In genomic region chrII:11632689-11633088, ce11 we compare ENCODE assay signal across 4 worm cellular contexts.
A peak's percentile ranks its signal among the peaks of the same experiment; 100 is the strongest.
TF ChIP-seq lines count a peak whose summit lies in the region.

No protein-coding gene starts in this region.

TF ChIP-seq in whole organism, L2 larva, 48 proteins besides CTCF, POLR2A, EP300 and RAD21 (continues in another document):
- TF ChIP-seq dmd-4 (tag; optimal IDR thresholded peaks at IDR 0.05; lab: Kevin White, UChicago) = no peak
- no peak for TF ChIP-seq ceh-16 (tag; optimal IDR thresholded peaks at IDR 0.05; lab: Kevin White, UChicago)
- TF ChIP-seq ztf-11 (tag; optimal IDR thresholded peaks at IDR 0.05; lab: Kevin White, UChicago) = no peak
- no peak for TF ChIP-seq nhr-237 (tag; optimal IDR thresholded peaks at IDR 0.05; lab: Kevin White, UChicago)
- TF ChIP-seq nhr-25 (tag; optimal IDR thresholded peaks at IDR 0.05; lab: Kevin White, UChicago) = peak; percentile 47
- no peak for TF ChIP-seq nhr-77 (tag; optimal IDR thresholded peaks at IDR 0.05; lab: Kevin White, UChicago)
- TF ChIP-seq elt-3 (tag; optimal IDR thresholded peaks at IDR 0.05; lab: Kevin White, UChicago) = no peak
- TF ChIP-seq lin-39 (tag; optimal IDR thresholded peaks at IDR 0.05; lab: Kevin White, UChicago) = no peak
- TF ChIP-seq crh-2 (tag; optimal IDR thresholded peaks at IDR 0.05; lab: Kevin White, UChicago) = peak; percentile 38
- TF ChIP-seq nhr-10 (tag; optimal IDR thresholded peaks at IDR 0.05; lab: Kevin White, UChicago) = no peak
- TF ChIP-seq ztf-4 (tag; optimal IDR thresholded peaks at IDR 0.05; lab: Kevin White, UChicago) = no peak
- no peak for TF ChIP-seq aly-2 (tag; optimal IDR thresholded peaks at IDR 0.05; lab: Kevin White, UChicago)
- TF ChIP-seq fos-1 (tag; optimal IDR thresholded peaks at IDR 0.05; lab: Kevin White, UChicago) = peak; percentile 50
- no peak for TF ChIP-seq ztf-1 (GFP tag; conservative IDR thresholded peaks at IDR 0.05; lab: Robert Waterston, UW)
- TF ChIP-seq blmp-1 (tag; optimal IDR thresholded peaks at IDR 0.05; lab: Kevin White, UChicago; ENCODE audit: insufficient read depth) = peak; percentile 44
- no peak for TF ChIP-seq gmeb-1 (tag; optimal IDR thresholded peaks at IDR 0.05; lab: Kevin White, UChicago)
- no peak for TF ChIP-seq alr-1 (tag; optimal IDR thresholded peaks at IDR 0.05; lab: Kevin White, UChicago)
- no peak for TF ChIP-seq unc-39 (tag; optimal IDR thresholded peaks at IDR 0.05; lab: Kevin White, UChicago)
- peak; percentile 43 for TF ChIP-seq nhr-21 (tag; optimal IDR thresholded peaks at IDR 0.05; lab: Kevin White, UChicago)
- peak; percentile 54 for TF ChIP-seq unc-55 (GFP tag; optimal IDR thresholded peaks at IDR 0.05; lab: Kevin White, UChicago)
- peak; percentile 41 for TF ChIP-seq egl-27 (tag; optimal IDR thresholded peaks at IDR 0.05; lab: Kevin White, UChicago)
- TF ChIP-seq sem-4 (tag; optimal IDR thresholded peaks at IDR 0.05; lab: Kevin White, UChicago) = no peak
- peak in 1 of 2 experiments; percentile 41 for TF ChIP-seq lsy-2 (tag; optimal IDR thresholded peaks at IDR 0.05; lab: Kevin White, UChicago)
- no peak for TF ChIP-seq skn-1 (tag; optimal IDR thresholded peaks at IDR 0.05; lab: Kevin White, UChicago)

TF ChIP-seq in whole organism, L4 larva, 104 proteins besides CTCF, POLR2A, EP300 and RAD21 (continues in another document):
- no peak for TF ChIP-seq nhr-76 (tag; optimal IDR thresholded peaks at IDR 0.05; lab: Kevin White, UChicago)
- TF ChIP-seq R02D3.7 (tag; optimal IDR thresholded peaks at IDR 0.05; lab: Kevin White, UChicago) = no peak
- TF ChIP-seq dmd-8 (GFP tag; IDR thresholded peaks at IDR 0.05; lab: Robert Waterston, UW) = no peak
- no peak for TF ChIP-seq daf-16 (GFP tag; optimal IDR thresholded peaks at IDR 0.05; lab: Kevin White, UChicago)
- TF ChIP-seq daf-16 (tag; optimal IDR thresholded peaks at IDR 0.05; lab: Kevin White, UChicago) = peak; percentile 40
- TF ChIP-seq snpc-4 (tag; optimal IDR thresholded peaks at IDR 0.05; lab: Kevin White, UChicago) = no peak
- TF ChIP-seq ceh-44 (GFP tag; IDR thresholded peaks at IDR 0.05; lab: Robert Waterston, UW) = no peak
- TF ChIP-seq ctbp-1 (GFP tag; IDR thresholded peaks at IDR 0.05; lab: Robert Waterston, UW) = 0 out of 2 replicates have a peak, but pooled peaks have one; percentile 42
- TF ChIP-seq pha-4 (GFP tag; IDR thresholded peaks at IDR 0.05; lab: Robert Waterston, UW) = no peak
- TF ChIP-seq pha-4 (tag; optimal IDR thresholded peaks at IDR 0.05; lab: Kevin White, UChicago) = no peak
- no peak for TF ChIP-seq skn-1 (tag; optimal IDR thresholded peaks at IDR 0.05; lab: Kevin White, UChicago)
- no peak for TF ChIP-seq madf-5 (GFP tag; IDR thresholded peaks at IDR 0.05; lab: Robert Waterston, UW)
- no peak for TF ChIP-seq ceh-82 (tag; optimal IDR thresholded peaks at IDR 0.05; lab: Kevin White, UChicago)
- TF ChIP-seq daf-12 (tag; optimal IDR thresholded peaks at IDR 0.05; lab: Kevin White, UChicago) = no peak
- peak; percentile 6 for TF ChIP-seq nhr-48 (tag; optimal IDR thresholded peaks at IDR 0.05; lab: Kevin White, UChicago)
- no peak for TF ChIP-seq ceh-32 (tag; optimal IDR thresholded peaks at IDR 0.05; lab: Kevin White, UChicago; ENCODE audit: poor library complexity)
- TF ChIP-seq nhr-41 (GFP tag; IDR thresholded peaks at IDR 0.05; lab: Robert Waterston, UW) = no peak
- no peak for TF ChIP-seq cey-2 (tag; optimal IDR thresholded peaks at IDR 0.05; lab: Kevin White, UChicago; ENCODE audit: borderline replicate concordance, insufficient read depth)
- TF ChIP-seq lin-38 (GFP tag; IDR thresholded peaks at IDR 0.05; lab: Robert Waterston, UW) = no peak
- peak; percentile 26; the same call in 1 of the 2 replicates for TF ChIP-seq set-16 (GFP tag; IDR thresholded peaks at IDR 0.05; lab: Robert Waterston, UW)
- peak; percentile 33 for TF ChIP-seq mes-2 (tag; optimal IDR thresholded peaks at IDR 0.05; lab: Kevin White, UChicago; ENCODE audit: poor library complexity, severe bottlenecking)
- TF ChIP-seq dve-1 (tag; optimal IDR thresholded peaks at IDR 0.05; lab: Kevin White, UChicago; ENCODE audit: insufficient read depth) = peak; percentile 50
- no peak for TF ChIP-seq snpc-1.2 (GFP tag; IDR thresholded peaks at IDR 0.05; lab: Robert Waterston, UW)
- TF ChIP-seq lin-29 (GFP tag; IDR thresholded peaks at IDR 0.05; lab: Robert Waterston, UW) = no peak

TF ChIP-seq in whole organism, late embryonic, 69 proteins besides CTCF, POLR2A, EP300 and RAD21 (continues in another document):
- TF ChIP-seq K02D7.2 (tag; optimal IDR thresholded peaks at IDR 0.05; lab: Kevin White, UChicago) = no peak
- no peak for TF ChIP-seq lim-6 (tag; optimal IDR thresholded peaks at IDR 0.05; lab: Kevin White, UChicago)
- TF ChIP-seq ceh-22 (tag; optimal IDR thresholded peaks at IDR 0.05; lab: Kevin White, UChicago) = no peak
- TF ChIP-seq unc-3 (GFP tag; conservative IDR thresholded peaks at IDR 0.05; lab: Robert Waterston, UW) = no peak
- TF ChIP-seq unc-3 (tag; optimal IDR thresholded peaks at IDR 0.05; lab: Kevin White, UChicago) = no peak
- TF ChIP-seq odd-2 (tag; optimal IDR thresholded peaks at IDR 0.05; lab: Kevin White, UChicago) = no peak
- peak; percentile 19 for TF ChIP-seq sdc-2 (tag; optimal IDR thresholded peaks at IDR 0.05; lab: Kevin White, UChicago)
- TF ChIP-seq ref-2 (tag; optimal IDR thresholded peaks at IDR 0.05; lab: Kevin White, UChicago) = peak; percentile 19
- TF ChIP-seq nfya-1 (tag; optimal IDR thresholded peaks at IDR 0.05; lab: Kevin White, UChicago) = peak; percentile 17
- no peak for TF ChIP-seq hlh-30 (tag; optimal IDR thresholded peaks at IDR 0.05; lab: Kevin White, UChicago; ENCODE audit: insufficient read depth)
- TF ChIP-seq ceh-18 (tag; optimal IDR thresholded peaks at IDR 0.05; lab: Kevin White, UChicago) = no peak
- no peak for TF ChIP-seq pag-3 (tag; optimal IDR thresholded peaks at IDR 0.05; lab: Kevin White, UChicago; ENCODE audit: borderline replicate concordance)
- TF ChIP-seq K09A11.1 (tag; optimal IDR thresholded peaks at IDR 0.05; lab: Kevin White, UChicago; ENCODE audit: insufficient read depth) = no peak
- peak; percentile 58 for TF ChIP-seq tbx-2 (tag; optimal IDR thresholded peaks at IDR 0.05; lab: Kevin White, UChicago)
- peak; percentile 27 for TF ChIP-seq ceh-31 (tag; optimal IDR thresholded peaks at IDR 0.05; lab: Kevin White, UChicago)
- no peak for TF ChIP-seq pha-4 (tag; optimal IDR thresholded peaks at IDR 0.05; lab: Kevin White, UChicago)
- TF ChIP-seq ceh-30 (tag; optimal IDR thresholded peaks at IDR 0.05; lab: Kevin White, UChicago) = no peak
- no peak for TF ChIP-seq hlh-15 (tag; optimal IDR thresholded peaks at IDR 0.05; lab: Kevin White, UChicago)
- TF ChIP-seq ceh-19 (GFP tag; optimal IDR thresholded peaks at IDR 0.05; lab: Kevin White, UChicago) = no peak
- TF ChIP-seq syd-9 (tag; optimal IDR thresholded peaks at IDR 0.05; lab: Kevin White, UChicago) = peak; percentile 26
- peak; percentile 27 for TF ChIP-seq hlh-6 (tag; optimal IDR thresholded peaks at IDR 0.05; lab: Kevin White, UChicago)
- no peak for TF ChIP-seq unc-42 (tag; optimal IDR thresholded peaks at IDR 0.05; lab: Kevin White, UChicago)
- no peak for TF ChIP-seq fkh-10 (GFP tag; optimal IDR thresholded peaks at IDR 0.05; lab: Kevin White, UChicago)
- TF ChIP-seq pqm-1 (tag; optimal IDR thresholded peaks at IDR 0.05; lab: Kevin White, UChicago) = no peak
- peak; percentile 3 for TF ChIP-seq elt-2 (tag; optimal IDR thresholded peaks at IDR 0.05; lab: Kevin White, UChicago)
- no peak for TF ChIP-seq elt-4 (tag; optimal IDR thresholded peaks at IDR 0.05; lab: Kevin White, UChicago)

TF ChIP-seq in whole organism, mixed stage, embryonic, 35 proteins besides CTCF, POLR2A, EP300 and RAD21:
- TF ChIP-seq nhr-28 (tag; optimal IDR thresholded peaks at IDR 0.05; lab: Kevin White, UChicago) = no peak
- TF ChIP-seq sem-2 (GFP tag; optimal IDR thresholded peaks at IDR 0.05; lab: Kevin White, UChicago) = no peak
- no peak for TF ChIP-seq ceh-83 (GFP tag; optimal IDR thresholded peaks at IDR 0.05; lab: Kevin White, UChicago)
- TF ChIP-seq hlh-1 (tag; optimal IDR thresholded peaks at IDR 0.05; lab: Kevin White, UChicago) = peak; percentile 12
- no peak for TF ChIP-seq flh-1 (GFP tag; optimal IDR thresholded peaks at IDR 0.05; lab: Kevin White, UChicago)
- TF ChIP-seq ces-1 (GFP tag; optimal IDR thresholded peaks at IDR 0.05; lab: Kevin White, UChicago) = no peak
- no peak for TF ChIP-seq zip-8 (tag; optimal IDR thresholded peaks at IDR 0.05; lab: Kevin White, UChicago)
- TF ChIP-seq mls-2 (tag; optimal IDR thresholded peaks at IDR 0.05; lab: Kevin White, UChicago) = no peak
- TF ChIP-seq sptf-1 (tag; optimal IDR thresholded peaks at IDR 0.05; lab: Kevin White, UChicago) = no peak
- TF ChIP-seq bed-3 (GFP tag; optimal IDR thresholded peaks at IDR 0.05; lab: Kevin White, UChicago) = no peak
- TF ChIP-seq ham-2 (GFP tag; optimal IDR thresholded peaks at IDR 0.05; lab: Kevin White, UChicago) = no peak
- TF ChIP-seq pha-4 (tag; optimal IDR thresholded peaks at IDR 0.05; lab: Kevin White, UChicago) = peak; percentile 44
- TF ChIP-seq lsy-2 (tag; optimal IDR thresholded peaks at IDR 0.05; lab: Kevin White, UChicago) = peak; percentile 3
- TF ChIP-seq tbx-8 (GFP tag; optimal IDR thresholded peaks at IDR 0.05; lab: Kevin White, UChicago) = no peak
- no peak for TF ChIP-seq elt-3 (tag; optimal IDR thresholded peaks at IDR 0.05; lab: Kevin White, UChicago)
- TF ChIP-seq mep-1 (tag; optimal IDR thresholded peaks at IDR 0.05; lab: Kevin White, UChicago) = peak; percentile 44
- TF ChIP-seq nhr-2 (tag; optimal IDR thresholded peaks at IDR 0.05; lab: Kevin White, UChicago) = peak; percentile 8
- TF ChIP-seq unc-120 (tag; optimal IDR thresholded peaks at IDR 0.05; lab: Kevin White, UChicago; ENCODE audit: poor library complexity, severe bottlenecking) = peak; percentile 59
- TF ChIP-seq nhr-237 (tag; optimal IDR thresholded peaks at IDR 0.05; lab: Kevin White, UChicago) = peak; percentile 12
- no peak for TF ChIP-seq nhr-76 (tag; optimal IDR thresholded peaks at IDR 0.05; lab: Kevin White, UChicago)
- no peak for TF ChIP-seq ceh-39 (tag; optimal IDR thresholded peaks at IDR 0.05; lab: Kevin White, UChicago)
- TF ChIP-seq cnd-1 (tag; optimal IDR thresholded peaks at IDR 0.05; lab: Kevin White, UChicago) = peak; percentile 6
- TF ChIP-seq blmp-1 (tag; optimal IDR thresholded peaks at IDR 0.05; lab: Kevin White, UChicago) = no peak
- TF ChIP-seq mab-5 (tag; optimal IDR thresholded peaks at IDR 0.05; lab: Kevin White, UChicago) = no peak
- TF ChIP-seq unc-39 (tag; optimal IDR thresholded peaks at IDR 0.05; lab: Kevin White, UChicago) = no peak
- TF ChIP-seq unc-62 (GFP tag; optimal IDR thresholded peaks at IDR 0.05; lab: Kevin White, UChicago) = no peak
- TF ChIP-seq ceh-43 (GFP tag; optimal IDR thresholded peaks at IDR 0.05; lab: Kevin White, UChicago) = no peak
